Fruit fly (Drosophila melanogaster): ENCODE measurements around the gene CG12541.
A peak's percentile ranks its signal among the peaks of the same experiment; 100 is the strongest.

CG12541 gene

dm6 chrX:7014931-7015428 is 50.9 kb downstream of the CG12541 start (continued):
- TF ChIP-seq Dbx (GFP tag; IDR thresholded peaks at IDR 0.05) (peak; percentile 57; the same call in 1 of the 3 replicates), CG1529 (GFP tag; optimal IDR thresholded peaks at IDR 0.05) (no peak), CG9932 (GFP tag; IDR thresholded peaks at IDR 0.05) (peak; percentile 71), Camta (GFP tag; optimal IDR thresholded peaks at IDR 0.05) (peak; percentile 62), nmo (GFP tag; optimal IDR thresholded peaks at IDR 0.05) (peak; percentile 68), gt (GFP tag; IDR thresholded peaks at IDR 0.05) (no peak), CG5953 (GFP tag; IDR thresholded peaks at IDR 0.05) (no peak)

- TF ChIP-seq E2f2 (GFP tag; IDR thresholded peaks at IDR 0.05) (peak; percentile 66), fu2 (GFP tag; optimal IDR thresholded peaks at IDR 0.05) (peak; percentile 73), Hr3 (GFP tag; optimal IDR thresholded peaks at IDR 0.05) (peak; percentile 77), ham (GFP tag; IDR thresholded peaks at IDR 0.05) (no peak; the same call in 1 of the 2 replicates), CG1602 (GFP tag; optimal IDR thresholded peaks at IDR 0.05) (peak; percentile 74), CG11398 (GFP tag; optimal IDR thresholded peaks at IDR 0.05) (peak; percentile 40), sr (GFP tag; IDR thresholded peaks at IDR 0.05) (0 out of 3 replicates have a peak, but pooled peaks have one; percentile 27), vnd (GFP tag; IDR thresholded peaks at IDR 0.05; ENCODE audit: partially characterized antibody) (no peak), CG3995 (GFP tag; optimal IDR thresholded peaks at IDR 0.05) (peak; percentile 54), CG15479 (GFP tag; optimal IDR thresholded peaks at IDR 0.05) (no peak), ind (GFP tag; optimal IDR thresholded peaks at IDR 0.05) (peak; percentile 87), jumu (GFP tag; optimal IDR thresholded peaks at IDR 0.05) (peak; percentile 57), zfh2 (GFP tag; optimal IDR thresholded peaks at IDR 0.05) (peak; percentile 83), NC2α (GFP tag; optimal IDR thresholded peaks at IDR 0.05) (no peak), CG2199 (GFP tag; IDR thresholded peaks at IDR 0.05) (no peak), wek (GFP tag; optimal IDR thresholded peaks at IDR 0.05) (peak; percentile 19), knrl (GFP tag; IDR thresholded peaks at IDR 0.05; ENCODE audit: partially characterized antibody) (peak; percentile 28; the same call in 1 of the 3 replicates), pzg (GFP tag; optimal IDR thresholded peaks at IDR 0.05) (peak; percentile 60), CG12659 (GFP tag; optimal IDR thresholded peaks at IDR 0.05) (peak; percentile 81), Kr (GFP tag; optimal IDR thresholded peaks at IDR 0.05) (no peak), fd96Cb (tag; optimal IDR thresholded peaks at IDR 0.05) (peak; percentile 77), exex (tag; optimal IDR thresholded peaks at IDR 0.05) (peak; percentile 23), D (optimal IDR thresholded peaks at IDR 0.05) (no peak), D (GFP tag; optimal IDR thresholded peaks at IDR 0.05) (peak; percentile 24), sqz (GFP tag; optimal IDR thresholded peaks at IDR 0.05) (peak; percentile 20), CG11695 (GFP tag; IDR thresholded peaks at IDR 0.05) (peak; percentile 82; the same call in 2 of the 3 replicates), tgo (GFP tag; IDR thresholded peaks at IDR 0.05) (peak; percentile 88), Vsx1 (GFP tag; optimal IDR thresholded peaks at IDR 0.05) (peak; percentile 19), toy (GFP tag; IDR thresholded peaks at IDR 0.05) (no peak), lbe (GFP tag; optimal IDR thresholded peaks at IDR 0.05) (peak; percentile 68), CG3163 (GFP tag; optimal IDR thresholded peaks at IDR 0.05) (peak; percentile 40), amos (GFP tag; IDR thresholded peaks at IDR 0.05; ENCODE audit: partially characterized antibody) (no peak), Dip3 (GFP tag; optimal IDR thresholded peaks at IDR 0.05) (peak; percentile 86), Bgb (GFP tag; IDR thresholded peaks at IDR 0.05; ENCODE audit: partially characterized antibody) (no peak), Dll (GFP tag; IDR thresholded peaks at IDR 0.05; ENCODE audit: partially characterized antibody) (no peak), seq (GFP tag; IDR thresholded peaks at IDR 0.05) (peak; percentile 83), ac (GFP tag; optimal IDR thresholded peaks at IDR 0.05) (no peak), gsb-n (tag; optimal IDR thresholded peaks at IDR 0.05) (peak; percentile 60), CG14014 (GFP tag; IDR thresholded peaks at IDR 0.05) (peak; percentile 89), B-H2 (GFP tag; optimal IDR thresholded peaks at IDR 0.05) (peak; percentile 37), CG32532 (GFP tag; IDR thresholded peaks at IDR 0.05) (peak; percentile 92)
These were observed 52.3 kb downstream of the CG12541 start, which contains the start of the genes CG3032 and CG4593 for dm6 chrX:7013320-7014214. CG3032 (minus strand) TSS chrX:7013881. CG4593 (plus strand) TSS chrX:7013887.

Measured in whole organism, embryonic.